Worm (Caenorhabditis elegans) whole organism, late embryonic: ENCODE measurements around the gene clec-175.

Experiments used
- C08G9.2 ChIP-seq: sonication (generic microtip); optimal IDR thresholded peaks from 2 replicates; lab custom pipeline; 2016; ENCODE audit warnings: mild to moderate bottlenecking, missing genetic modification characterization, moderate library complexity, missing compliant biosample characterization
- T23F11.4 ChIP-seq: fragments of 200-800 bp; sonication (Bioruptor generic); optimal IDR thresholded peaks from 2 replicates; lab custom pipeline; 2018; ENCODE audit warnings: mild to moderate bottlenecking, missing genetic modification characterization, missing compliant biosample characterization
- ceh-18 ChIP-seq: sonication (generic microtip); optimal IDR thresholded peaks from 2 replicates; lab custom pipeline; 2016; ENCODE audit warnings: missing genetic modification characterization, missing compliant biosample characterization
- ceh-19 ChIP-seq: fragments of 200-800 bp; sonication (Bioruptor generic); optimal IDR thresholded peaks from 2 replicates; lab custom pipeline; 2018; ENCODE audit warnings: mild to moderate bottlenecking, missing genetic modification characterization, missing compliant biosample characterization
- ceh-2 ChIP-seq: sonication (generic microtip); optimal IDR thresholded peaks from 2 replicates; lab custom pipeline; 2016; ENCODE audit warnings: missing genotype, missing genetic modification characterization, missing compliant biosample characterization
- ceh-22 ChIP-seq: sonication (generic microtip); optimal IDR thresholded peaks from 2 replicates; lab custom pipeline; 2017; ENCODE audit warnings: missing biosample characterization, missing genetic modification characterization
- ceh-24 ChIP-seq: sonication (generic microtip); optimal IDR thresholded peaks from 2 replicates; lab custom pipeline; 2016; ENCODE audit warnings: mild to moderate bottlenecking, missing genetic modification characterization, missing compliant biosample characterization
- ceh-31 ChIP-seq: sonication (generic microtip); optimal IDR thresholded peaks from 2 replicates; lab custom pipeline; 2016; ENCODE audit warnings: missing genetic modification characterization, missing compliant biosample characterization
- ceh-34 ChIP-seq: sonication (generic microtip); optimal IDR thresholded peaks from 2 replicates; lab custom pipeline; 2016; ENCODE audit warnings: mild to moderate bottlenecking, missing genetic modification characterization, missing compliant biosample characterization
- ceh-45 ChIP-seq: fragments of 200-800 bp; sonication (Bioruptor generic); IDR thresholded peaks from 2 replicates; pipeline ENCODE4 v1.3.6; 2022; ENCODE audit warnings: missing genetic modification reagents, missing genetic modification characterization, missing compliant biosample characterization
- ceh-48 ChIP-seq: sonication (generic microtip); optimal IDR thresholded peaks from 2 replicates; lab custom pipeline; 2016; ENCODE audit warnings: missing genetic modification characterization, inconsistent platforms, missing compliant biosample characterization
- ceh-6 ChIP-seq: fragments of 200-800 bp; sonication (Bioruptor generic); optimal IDR thresholded peaks from 2 replicates; lab custom pipeline; 2018; ENCODE audit warnings: mild to moderate bottlenecking, missing genetic modification characterization, missing compliant biosample characterization
- che-1 ChIP-seq: sonication (generic microtip); optimal IDR thresholded peaks from 2 replicates; lab custom pipeline; 2016; ENCODE audit warnings: mild to moderate bottlenecking, missing genetic modification characterization, missing compliant biosample characterization
- dve-1 ChIP-seq: sonication (generic microtip); optimal IDR thresholded peaks from 2 replicates; lab custom pipeline; 2017; ENCODE audit warnings: antibody characterized with exemption, mild to moderate bottlenecking, missing genetic modification characterization, missing compliant biosample characterization
- elt-2 ChIP-seq: sonication (generic microtip); optimal IDR thresholded peaks from 2 replicates; lab custom pipeline; 2016; ENCODE audit warnings: missing genetic modification reagents, missing genetic modification characterization, missing compliant biosample characterization
- elt-4 ChIP-seq: sonication (generic microtip); optimal IDR thresholded peaks from 2 replicates; lab custom pipeline; 2016; ENCODE audit warnings: missing genetic modification characterization, missing compliant biosample characterization
- ets-4 ChIP-seq: sonication (generic microtip); optimal IDR thresholded peaks from 2 replicates; lab custom pipeline; 2016; ENCODE audit warnings: missing genetic modification characterization, missing compliant biosample characterization
- fax-1 ChIP-seq: sonication (generic microtip); optimal IDR thresholded peaks from 2 replicates; lab custom pipeline; 2016; ENCODE audit warnings: missing genotype, missing genetic modification characterization, missing compliant biosample characterization
- fkh-6 ChIP-seq: sonication (generic microtip); optimal IDR thresholded peaks from 2 replicates; lab custom pipeline; 2016; ENCODE audit warnings: missing genetic modification characterization, missing compliant biosample characterization
- gmeb-2 ChIP-seq: sonication (generic microtip); optimal IDR thresholded peaks from 2 replicates; lab custom pipeline; 2016; ENCODE audit warnings: missing genetic modification characterization, inconsistent platforms, missing compliant biosample characterization
- hlh-15 ChIP-seq: sonication (generic microtip); optimal IDR thresholded peaks from 2 replicates; lab custom pipeline; 2016; ENCODE audit warnings: missing genetic modification characterization, missing compliant biosample characterization
- hlh-30 ChIP-seq: sonication (generic microtip); optimal IDR thresholded peaks from 2 replicates; lab custom pipeline; 2017; ENCODE audit warnings: antibody characterized with exemption, missing genetic modification characterization, missing compliant biosample characterization; ENCODE audit not compliant: insufficient read depth
- hlh-6 ChIP-seq: sonication (generic microtip); optimal IDR thresholded peaks from 2 replicates; lab custom pipeline; 2016; ENCODE audit warnings: missing genotype, missing genetic modification characterization, missing compliant biosample characterization
- lin-11 ChIP-seq: fragments of 200-800 bp; sonication (Bioruptor generic); optimal IDR thresholded peaks from 2 replicates; lab custom pipeline; 2018; ENCODE audit warnings: mild to moderate bottlenecking, missing genetic modification characterization, missing compliant biosample characterization
- madf-2 ChIP-seq: sonication (generic microtip); optimal IDR thresholded peaks from 2 replicates; lab custom pipeline; 2017; ENCODE audit warnings: missing genetic modification characterization, missing compliant biosample characterization
- mec-3 ChIP-seq: sonication (generic microtip); optimal IDR thresholded peaks from 2 replicates; lab custom pipeline; 2016; ENCODE audit warnings: borderline replicate concordance, missing genetic modification characterization, missing compliant biosample characterization
- nfya-1 ChIP-seq: sonication (generic microtip); optimal IDR thresholded peaks from 2 replicates; lab custom pipeline; 2017; ENCODE audit warnings: missing genetic modification characterization, mild to moderate bottlenecking, missing compliant biosample characterization, antibody characterized with exemption, moderate library complexity
- nhr-11 ChIP-seq: fragments of 150-350 bp; optimal IDR thresholded peaks from 2 replicates; lab custom pipeline; 2014; ENCODE audit warnings: missing biosample characterization, missing genetic modification characterization
- nhr-232 ChIP-seq: sonication (generic microtip); optimal IDR thresholded peaks from 2 replicates; lab custom pipeline; 2016; ENCODE audit warnings: missing genetic modification characterization, missing compliant biosample characterization
- npax-4 ChIP-seq: sonication (generic microtip); optimal IDR thresholded peaks from 2 replicates; lab custom pipeline; 2016; ENCODE audit warnings: missing genetic modification characterization, missing compliant biosample characterization
- pat-9 ChIP-seq: fragments of 200-800 bp; sonication (Bioruptor generic); optimal IDR thresholded peaks from 2 replicates; lab custom pipeline; 2018; ENCODE audit warnings: mild to moderate bottlenecking, missing genetic modification characterization, moderate library complexity, missing compliant biosample characterization
- pax-1 ChIP-seq: fragments of 150-350 bp; optimal IDR thresholded peaks from 2 replicates; lab custom pipeline; 2014; ENCODE audit warnings: missing biosample characterization, missing genetic modification characterization
- pqm-1 ChIP-seq: sonication (generic microtip); optimal IDR thresholded peaks from 2 replicates; lab custom pipeline; 2016; ENCODE audit warnings: missing genetic modification characterization, missing compliant biosample characterization
- pros-1 ChIP-seq: fragments of 150-350 bp; optimal IDR thresholded peaks from 2 replicates; lab custom pipeline; 2014; ENCODE audit warnings: missing biosample characterization, missing genetic modification reagents, missing genetic modification characterization
- sox-2 ChIP-seq: fragments of 200-800 bp; sonication (Bioruptor generic); IDR thresholded peaks from 2 replicates; pipeline ENCODE4 v1.3.6; 2022; ENCODE audit warnings: missing genetic modification reagents, missing genetic modification characterization, missing compliant biosample characterization
- sox-4 ChIP-seq: sonication (generic microtip); optimal IDR thresholded peaks from 2 replicates; lab custom pipeline; 2017; ENCODE audit warnings: mild to moderate bottlenecking, missing genetic modification characterization, inconsistent platforms, missing compliant biosample characterization
- syd-9 ChIP-seq: sonication (generic microtip); optimal IDR thresholded peaks from 2 replicates; lab custom pipeline; 2016; ENCODE audit warnings: mild to moderate bottlenecking, missing genetic modification characterization, moderate library complexity, missing compliant biosample characterization
- tbx-2 ChIP-seq: sonication (generic microtip); optimal IDR thresholded peaks from 2 replicates; lab custom pipeline; 2016; ENCODE audit warnings: missing genetic modification characterization, missing compliant biosample characterization
- unc-3 ChIP-seq, 2 experiments: fragments of 200-800 bp in 1 of 2; sonication (Bioruptor generic) in 1 of 2; sonication (generic microtip) in 1 of 2; conservative IDR thresholded peaks in 1 of 2; optimal IDR thresholded peaks in 1 of 2; 2 replicates each; pipeline versions ENCODE4 v1.3.6 to Lab custom; 2016 to 2022; ENCODE audit warnings: missing compliant biosample characterization in 2 of 2, missing genetic modification characterization in 2 of 2, missing genetic modification reagents in 1 of 2
- unc-42 ChIP-seq: sonication (generic microtip); optimal IDR thresholded peaks from 2 replicates; lab custom pipeline; 2016; ENCODE audit warnings: missing genotype, missing genetic modification characterization, missing compliant biosample characterization
- zip-5 ChIP-seq: sonication (generic microtip); optimal IDR thresholded peaks from 2 replicates; lab custom pipeline; 2016; ENCODE audit warnings: missing genetic modification characterization, missing compliant biosample characterization

Gene clec-175

ce11 chrIV:4423885-4424284 is 1.8 kb downstream of the clec-175 start:
- no peak for TF ChIP-seq zip-5 (tag; lab: Kevin White, UChicago)
- no peak for TF ChIP-seq dve-1 (tag; lab: Kevin White, UChicago)
- no peak for TF ChIP-seq hlh-30 (tag; lab: Kevin White, UChicago)
- no peak for TF ChIP-seq nhr-11
- TF ChIP-seq ceh-48, result no peak
- TF ChIP-seq nfya-1 (tag; lab: Kevin White, UChicago), result peak; percentile 99
- TF ChIP-seq, all 69 proteins: peak for 1

ce11 chrIV:4429901-4430300 is 7.8 kb downstream of the clec-175 start, which contains the start of the genes str-185 and R08C7.5:
str-185 (minus strand) TSS chrIV:4430001.
R08C7.5 (plus strand) TSS chrIV:4430229.
- TF ChIP-seq hlh-15 (tag; lab: Kevin White, UChicago), result no peak
- TF ChIP-seq mec-3, result no peak
- TF ChIP-seq sox-2, result no peak
- TF ChIP-seq npax-4 (tag; lab: Kevin White, UChicago), result no peak
- TF ChIP-seq pros-1, result no peak
- no peak for TF ChIP-seq gmeb-2
- TF ChIP-seq ceh-31, result no peak
- no peak for TF ChIP-seq nhr-232 (tag; lab: Kevin White, UChicago)
- no peak for TF ChIP-seq sox-4 (tag; lab: Kevin White, UChicago)
- no peak for TF ChIP-seq ceh-48

ce11 chrIV:4434441-4435084 is 12.4 kb downstream of the clec-175 start, which contains the start of the genes R08C7.8 and R08C7.4:
R08C7.8 (minus strand) TSS chrIV:4434541.
R08C7.4 (plus strand) TSS chrIV:4435034.
- TF ChIP-seq ets-4 (tag; lab: Kevin White, UChicago) (no peak), C08G9.2 (tag; lab: Kevin White, UChicago) (no peak), pros-1 (no peak), ceh-48 (no peak), lin-11 (tag; lab: Kevin White, UChicago) (no peak), ceh-2 (no peak), elt-4 (tag; lab: Kevin White, UChicago) (no peak), nfya-1 (tag; lab: Kevin White, UChicago) (no peak), ceh-6 (GFP tag; lab: Kevin White, UChicago) (no peak), sox-2 (no peak), pqm-1 (tag; lab: Kevin White, UChicago) (no peak), tbx-2 (tag; lab: Kevin White, UChicago) (no peak), ceh-22 (tag; lab: Kevin White, UChicago) (no peak), hlh-15 (tag; lab: Kevin White, UChicago) (no peak), sox-4 (tag; lab: Kevin White, UChicago) (no peak), pat-9 (tag; lab: Kevin White, UChicago) (no peak), unc-3 (GFP tag; conservative IDR thresholded peaks at IDR 0.05; lab: Robert Waterston, UW) (no peak), unc-3 (tag; optimal IDR thresholded peaks at IDR 0.05; lab: Kevin White, UChicago) (no peak)

- no peak for TF ChIP-seq ceh-6 (GFP tag; lab: Kevin White, UChicago)
- no peak for TF ChIP-seq elt-2
- no peak for TF ChIP-seq nhr-11
- no peak for TF ChIP-seq T23F11.4 (GFP tag; lab: Kevin White, UChicago)
- TF ChIP-seq ceh-31, result no peak
- no peak for TF ChIP-seq nfya-1 (tag; lab: Kevin White, UChicago)
- no peak for TF ChIP-seq ceh-19 (GFP tag; lab: Kevin White, UChicago)
Measured at ce11 chrIV:4437825-4438224, 15.7 kb downstream of the clec-175 start.

ce11 chrIV:4439190-4439589 is 17.1 kb downstream of the clec-175 start, which contains the start of gene fbxb-74:
fbxb-74 (minus strand) TSS chrIV:4439290.
- TF ChIP-seq ceh-18 (tag; lab: Kevin White, UChicago), result no peak

ce11 chrIV:4441077-4441476 is 18.9 kb downstream of the clec-175 start, which contains the start of gene fbxb-75:
fbxb-75 (minus strand) TSS chrIV:4441177.
- TF ChIP-seq hlh-6 (tag; lab: Kevin White, UChicago) (no peak), npax-4 (tag; lab: Kevin White, UChicago) (no peak), fax-1 (tag; lab: Kevin White, UChicago) (no peak), C08G9.2 (tag; lab: Kevin White, UChicago) (no peak), pax-1 (tag; lab: Kevin White, UChicago) (no peak), syd-9 (tag; lab: Kevin White, UChicago) (no peak), ceh-45 (GFP tag; lab: Robert Waterston, UW) (no peak), ceh-18 (tag; lab: Kevin White, UChicago) (no peak), che-1 (tag; lab: Kevin White, UChicago) (no peak), ceh-34 (tag; lab: Kevin White, UChicago) (no peak), sox-4 (tag; lab: Kevin White, UChicago) (no peak), unc-42 (tag; lab: Kevin White, UChicago) (no peak), madf-2 (tag; lab: Kevin White, UChicago) (no peak), elt-4 (tag; lab: Kevin White, UChicago) (no peak), ceh-24 (no peak), fkh-6 (tag; lab: Kevin White, UChicago) (no peak), ets-4 (tag; lab: Kevin White, UChicago) (no peak)
